ENCODE assay signal across 4 worm cellular contexts in the genomic region with DNA sequence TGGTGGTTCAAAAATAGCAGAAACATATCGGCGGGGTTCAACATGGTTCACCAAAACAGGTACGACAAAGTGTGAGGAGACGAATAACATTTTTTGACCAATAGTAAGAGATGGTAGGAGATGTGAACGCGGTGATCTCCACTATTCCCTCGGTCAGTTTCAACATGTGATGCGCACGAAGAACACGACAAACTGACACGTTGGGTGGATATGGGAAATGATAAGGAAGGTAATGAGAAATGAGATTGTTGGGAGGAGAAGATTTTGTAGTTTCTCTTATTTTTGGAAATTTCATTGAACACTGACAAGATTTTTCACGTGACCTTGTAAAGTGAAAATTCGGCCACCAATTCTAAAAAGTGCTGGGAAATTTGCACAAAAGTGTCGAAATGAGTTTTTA.
TF ChIP-seq lines count a peak whose summit lies in the region.

No protein-coding gene starts in this region.

TF ChIP-seq in whole organism, L1 larva, 84 proteins besides CTCF, POLR2A, EP300 and RAD21:
- TF ChIP-seq C16A3.4 (tag; optimal IDR thresholded peaks at IDR 0.05; lab: Kevin White, UChicago): peak; percentile 40
- TF ChIP-seq dpl-1 (GFP tag; optimal IDR thresholded peaks at IDR 0.05; lab: Kevin White, UChicago): peak in 1 of 3 experiments; percentile 15
- TF ChIP-seq nhr-71 (tag; optimal IDR thresholded peaks at IDR 0.05; lab: Kevin White, UChicago): no peak
- TF ChIP-seq nhr-84 (tag; optimal IDR thresholded peaks at IDR 0.05; lab: Kevin White, UChicago): no peak
- TF ChIP-seq unc-130 (tag; optimal IDR thresholded peaks at IDR 0.05; lab: Kevin White, UChicago): peak; percentile 87
- TF ChIP-seq elt-3 (tag; optimal IDR thresholded peaks at IDR 0.05; lab: Kevin White, UChicago): peak in 5 of 6 experiments; percentile 36 to 99 (median 89)
- TF ChIP-seq mdl-1 (tag; optimal IDR thresholded peaks at IDR 0.05; lab: Kevin White, UChicago): peak in 1 of 2 experiments; percentile 76
- TF ChIP-seq nhr-85 (tag; lab: Kevin White, UChicago): peak; percentile 61
- TF ChIP-seq nhr-20 (tag; optimal IDR thresholded peaks at IDR 0.05; lab: Kevin White, UChicago): peak; percentile 77
- TF ChIP-seq lin-14 (GFP tag; optimal IDR thresholded peaks at IDR 0.05; lab: Kevin White, UChicago): peak; percentile 56
- TF ChIP-seq tbx-2 (tag; optimal IDR thresholded peaks at IDR 0.05; lab: Kevin White, UChicago): peak; percentile 2
- TF ChIP-seq zip-4 (GFP tag; optimal IDR thresholded peaks at IDR 0.05; lab: Kevin White, UChicago): no peak
- TF ChIP-seq blmp-1 (tag; optimal IDR thresholded peaks at IDR 0.05; lab: Kevin White, UChicago): peak; percentile 84
- peak in 1 of 2 experiments; percentile 49 for TF ChIP-seq lsy-2 (tag; optimal IDR thresholded peaks at IDR 0.05; lab: Kevin White, UChicago)
- no peak for TF ChIP-seq lin-39 (tag; optimal IDR thresholded peaks at IDR 0.05; lab: Kevin White, UChicago)
- TF ChIP-seq C34B4.2 (tag; optimal IDR thresholded peaks at IDR 0.05; lab: Kevin White, UChicago): no peak
- TF ChIP-seq nhr-90 (tag; optimal IDR thresholded peaks at IDR 0.05; lab: Kevin White, UChicago; ENCODE audit: poor library complexity): no peak

TF ChIP-seq in whole organism, L2 larva, 48 proteins besides CTCF, POLR2A, EP300 and RAD21:
- TF ChIP-seq sma-9 (GFP tag; optimal IDR thresholded peaks at IDR 0.05; lab: Kevin White, UChicago) (peak; percentile 83), sma-9 (tag; optimal IDR thresholded peaks at IDR 0.05; lab: Kevin White, UChicago) (no peak), nhr-21 (tag; optimal IDR thresholded peaks at IDR 0.05; lab: Kevin White, UChicago) (peak; percentile 91), blmp-1 (tag; optimal IDR thresholded peaks at IDR 0.05; lab: Kevin White, UChicago; ENCODE audit: insufficient read depth) (peak; percentile 62), nhr-129 (tag; optimal IDR thresholded peaks at IDR 0.05; lab: Kevin White, UChicago) (peak; percentile 36), lsy-2 (tag; optimal IDR thresholded peaks at IDR 0.05; lab: Kevin White, UChicago) (no peak)

TF ChIP-seq in whole organism, L3 larva, 47 proteins besides CTCF, POLR2A, EP300 and RAD21:
- TF ChIP-seq hmg-11 (tag; optimal IDR thresholded peaks at IDR 0.05; lab: Kevin White, UChicago) (no peak), nhr-23 (tag; optimal IDR thresholded peaks at IDR 0.05; lab: Kevin White, UChicago) (peak; percentile 26), nhr-43 (tag; optimal IDR thresholded peaks at IDR 0.05; lab: Kevin White, UChicago; ENCODE audit: poor library complexity, severe bottlenecking) (peak; percentile 47)

TF ChIP-seq in whole organism, L4 larva, 104 proteins besides CTCF, POLR2A, EP300 and RAD21:
- TF ChIP-seq mdl-1 (tag; optimal IDR thresholded peaks at IDR 0.05; lab: Kevin White, UChicago): peak in 1 of 2 experiments; percentile 40
- TF ChIP-seq lin-15B (tag; optimal IDR thresholded peaks at IDR 0.05; lab: Kevin White, UChicago): no peak
- no peak for TF ChIP-seq gei-8 (GFP tag; optimal IDR thresholded peaks at IDR 0.05; lab: Kevin White, UChicago)
- TF ChIP-seq mep-1 (tag; optimal IDR thresholded peaks at IDR 0.05; lab: Kevin White, UChicago): no peak
- TF ChIP-seq nhr-28 (tag; optimal IDR thresholded peaks at IDR 0.05; lab: Kevin White, UChicago): peak; percentile 93
- TF ChIP-seq ceh-32 (tag; optimal IDR thresholded peaks at IDR 0.05; lab: Kevin White, UChicago; ENCODE audit: poor library complexity): no peak
- no peak for TF ChIP-seq ceh-20 (GFP tag; IDR thresholded peaks at IDR 0.05; lab: Robert Waterston, UW)
- TF ChIP-seq hlh-30 (tag; optimal IDR thresholded peaks at IDR 0.05; lab: Kevin White, UChicago; ENCODE audit: insufficient read depth): peak; percentile 35
- no peak for TF ChIP-seq vab-7 (GFP tag; IDR thresholded peaks at IDR 0.05; lab: Robert Waterston, UW)
- TF ChIP-seq daf-8 (GFP tag; IDR thresholded peaks at IDR 0.05; lab: Robert Waterston, UW): no peak
- no peak for TF ChIP-seq fos-1 (tag; optimal IDR thresholded peaks at IDR 0.05; lab: Kevin White, UChicago)
- no peak for TF ChIP-seq nhr-76 (tag; optimal IDR thresholded peaks at IDR 0.05; lab: Kevin White, UChicago)
- TF ChIP-seq mxl-3 (GFP tag; optimal IDR thresholded peaks at IDR 0.05; lab: Kevin White, UChicago): peak; percentile 81
- no peak for TF ChIP-seq snpc-1.2 (GFP tag; IDR thresholded peaks at IDR 0.05; lab: Robert Waterston, UW)
- no peak for TF ChIP-seq nhr-25 (tag; optimal IDR thresholded peaks at IDR 0.05; lab: Kevin White, UChicago; ENCODE audit: borderline replicate concordance, insufficient read depth)
- TF ChIP-seq F10B5.3 (tag; optimal IDR thresholded peaks at IDR 0.05; lab: Kevin White, UChicago): no peak
- TF ChIP-seq hlh-11 (tag; optimal IDR thresholded peaks at IDR 0.05; lab: Kevin White, UChicago): no peak
- TF ChIP-seq F37D6.2 (tag; optimal IDR thresholded peaks at IDR 0.05; lab: Kevin White, UChicago): no peak
- TF ChIP-seq D1046.2 (GFP tag; IDR thresholded peaks at IDR 0.05; lab: Robert Waterston, UW): no peak
- TF ChIP-seq dmd-6 (GFP tag; IDR thresholded peaks at IDR 0.05; lab: Robert Waterston, UW): peak; percentile 64
- no peak for TF ChIP-seq nhr-237 (tag; optimal IDR thresholded peaks at IDR 0.05; lab: Kevin White, UChicago)
- no peak for TF ChIP-seq ZK546.5 (tag; optimal IDR thresholded peaks at IDR 0.05; lab: Kevin White, UChicago)
- no peak for TF ChIP-seq Y75B8A.6 (GFP tag; IDR thresholded peaks at IDR 0.05; lab: Robert Waterston, UW)
- no peak for TF ChIP-seq nhr-42 (GFP tag; IDR thresholded peaks at IDR 0.05; lab: Robert Waterston, UW)
- no peak for TF ChIP-seq Y5F2A.4 (GFP tag; optimal IDR thresholded peaks at IDR 0.05; lab: Kevin White, UChicago)
- no peak for TF ChIP-seq unc-62 (GFP tag; optimal IDR thresholded peaks at IDR 0.05 in 1 of 2; lab: Kevin White, UChicago)
- no peak for TF ChIP-seq unc-62 (tag; optimal IDR thresholded peaks at IDR 0.05; lab: Kevin White, UChicago)
- TF ChIP-seq lin-1 (GFP tag; IDR thresholded peaks at IDR 0.05; lab: Robert Waterston, UW): no peak
- TF ChIP-seq ceh-28 (tag; optimal IDR thresholded peaks at IDR 0.05; lab: Kevin White, UChicago): no peak
- no peak for TF ChIP-seq duxl-1 (tag; optimal IDR thresholded peaks at IDR 0.05; lab: Kevin White, UChicago; ENCODE audit: poor library complexity)
- TF ChIP-seq daf-19 (GFP tag; conservative IDR thresholded peaks at IDR 0.05; lab: Robert Waterston, UW): no peak
- no peak for TF ChIP-seq mxl-2 (GFP tag; conservative IDR thresholded peaks at IDR 0.05; lab: Robert Waterston, UW)
- TF ChIP-seq nhr-10 (tag; optimal IDR thresholded peaks at IDR 0.05; lab: Kevin White, UChicago): no peak

Comparison
In these comparisons a context has a peak if more than half of its experiments do, and no peak if none do; other contexts are left out.
1. Of the 29 proteins assayed by ChIP-seq in both whole organism, L4 larva and whole organism, L1 larva: peak only in whole organism, L4 larva: nhr-28; only in whole organism, L1 larva: unc-130; in both: none; in neither: 24; mixed calls (peak in some experiments, not most) for 3.